Worm (Caenorhabditis elegans): ENCODE data around the gene ttbk-7.
A peak's percentile ranks its signal among the peaks of the same experiment; 100 is the strongest.

Gene ttbk-7

ce11 chrV:12909544-12910157 is 14.0 kb upstream of the ttbk-7 start, which contains the start of gene nid-1:
nid-1 (plus strand) TSS chrV:12910107.
- TF ChIP-seq dao-5 (tag; optimal IDR thresholded peaks at IDR 0.05), result no peak
- TF ChIP-seq W03F9.2 (tag; optimal IDR thresholded peaks at IDR 0.05), result peak; percentile 40

ce11 chrV:12908614-12909013 is 12.9 kb upstream of the ttbk-7 start:
- TF ChIP-seq dao-5 (tag; optimal IDR thresholded peaks at IDR 0.05), result no peak
- no peak for TF ChIP-seq him-1 (tag; optimal IDR thresholded peaks at IDR 0.05)
- no peak for TF ChIP-seq W03F9.2 (tag; optimal IDR thresholded peaks at IDR 0.05)

ce11 chrV:12907436-12907835 is 11.8 kb upstream of the ttbk-7 start:
- TF ChIP-seq W03F9.2 (tag; optimal IDR thresholded peaks at IDR 0.05) (no peak), dao-5 (tag; optimal IDR thresholded peaks at IDR 0.05) (no peak)

ce11 chrV:12906732-12907131 is 11.1 kb upstream of the ttbk-7 start, which contains the start of gene ttr-29:
ttr-29 (minus strand) TSS chrV:12906832.
- TF ChIP-seq him-1 (tag; optimal IDR thresholded peaks at IDR 0.05), result no peak
- TF ChIP-seq dao-5 (tag; optimal IDR thresholded peaks at IDR 0.05), result no peak
- no peak for TF ChIP-seq W03F9.2 (tag; optimal IDR thresholded peaks at IDR 0.05)

- no peak for TF ChIP-seq dao-5 (tag; optimal IDR thresholded peaks at IDR 0.05)
- no peak for TF ChIP-seq W03F9.2 (tag; optimal IDR thresholded peaks at IDR 0.05)
- TF ChIP-seq him-1 (tag; optimal IDR thresholded peaks at IDR 0.05), result no peak
Observed at ce11 chrV:12905074-12905473, 9.4 kb upstream of the ttbk-7 start, which contains the start of gene ttr-28. ttr-28 (minus strand) TSS chrV:12905174.

ce11 chrV:12904054-12904453 is 8.4 kb upstream of the ttbk-7 start, which contains the start of gene ttr-27:
ttr-27 (minus strand) TSS chrV:12904098.
- TF ChIP-seq dao-5 (tag; optimal IDR thresholded peaks at IDR 0.05), result no peak
- TF ChIP-seq him-1 (tag; optimal IDR thresholded peaks at IDR 0.05), result no peak
- no peak for TF ChIP-seq W03F9.2 (tag; optimal IDR thresholded peaks at IDR 0.05)

ce11 chrV:12901301-12901700 is 5.6 kb upstream of the ttbk-7 start:
- TF ChIP-seq W03F9.2 (tag; optimal IDR thresholded peaks at IDR 0.05) (no peak), dao-5 (tag; optimal IDR thresholded peaks at IDR 0.05) (no peak), him-1 (tag; optimal IDR thresholded peaks at IDR 0.05) (no peak)

ce11 chrV:12898583-12899232 is 3.0 kb upstream of the ttbk-7 start:
- TF ChIP-seq dao-5 (tag; optimal IDR thresholded peaks at IDR 0.05), result no peak
- TF ChIP-seq him-1 (tag; optimal IDR thresholded peaks at IDR 0.05), result no peak
- no peak for TF ChIP-seq W03F9.2 (tag; optimal IDR thresholded peaks at IDR 0.05)

- TF ChIP-seq W03F9.2 (tag; optimal IDR thresholded peaks at IDR 0.05), result no peak
- TF ChIP-seq dao-5 (tag; optimal IDR thresholded peaks at IDR 0.05), result no peak
- no peak for TF ChIP-seq him-1 (tag; optimal IDR thresholded peaks at IDR 0.05)
Observed at ce11 chrV:12897338-12897737, 1.7 kb upstream of the ttbk-7 start.

- TF ChIP-seq him-1 (tag; optimal IDR thresholded peaks at IDR 0.05) (no peak), W03F9.2 (tag; optimal IDR thresholded peaks at IDR 0.05) (no peak)
Observed at ce11 chrV:12896850-12897249, 1.2 kb upstream of the ttbk-7 start.

- no peak for TF ChIP-seq dao-5 (tag; optimal IDR thresholded peaks at IDR 0.05)
- no peak for TF ChIP-seq W03F9.2 (tag; optimal IDR thresholded peaks at IDR 0.05)
- TF ChIP-seq him-1 (tag; optimal IDR thresholded peaks at IDR 0.05), result no peak
Observed at ce11 chrV:12885860-12886259, 9.8 kb downstream of the ttbk-7 start, which contains the start of gene glb-24. glb-24 (minus strand) TSS chrV:12885960.

ce11 chrV:12882370-12882769 is 13.3 kb downstream of the ttbk-7 start:
- TF ChIP-seq him-1 (tag; optimal IDR thresholded peaks at IDR 0.05) (no peak), W03F9.2 (tag; optimal IDR thresholded peaks at IDR 0.05) (no peak), dao-5 (tag; optimal IDR thresholded peaks at IDR 0.05) (no peak)

ce11 chrV:12881396-12881795 is 14.3 kb downstream of the ttbk-7 start:
- TF ChIP-seq dao-5 (tag; optimal IDR thresholded peaks at IDR 0.05) (no peak), W03F9.2 (tag; optimal IDR thresholded peaks at IDR 0.05) (no peak), him-1 (tag; optimal IDR thresholded peaks at IDR 0.05) (no peak)

ce11 chrV:12879349-12879748 is 16.3 kb downstream of the ttbk-7 start:
- no peak for TF ChIP-seq dao-5 (tag; optimal IDR thresholded peaks at IDR 0.05)
- no peak for TF ChIP-seq him-1 (tag; optimal IDR thresholded peaks at IDR 0.05)
- TF ChIP-seq W03F9.2 (tag; optimal IDR thresholded peaks at IDR 0.05), result no peak

ce11 chrV:12877579-12877978 is 18.1 kb downstream of the ttbk-7 start:
- TF ChIP-seq W03F9.2 (tag; optimal IDR thresholded peaks at IDR 0.05) (no peak), him-1 (tag; optimal IDR thresholded peaks at IDR 0.05) (no peak), dao-5 (tag; optimal IDR thresholded peaks at IDR 0.05) (no peak)
